Fruit fly (Drosophila melanogaster) whole organism: ENCODE data around the gene CG1024.

Experiments
- CG8478 ChIP-seq: fragments of >200 bp; optimal IDR thresholded peaks from 2 replicates; lab custom pipeline; 2018; ENCODE audit warnings: inconsistent platforms
- Dll ChIP-seq: fragments of >200 bp; optimal IDR thresholded peaks from 2 replicates; lab custom pipeline; 2017
- psq ChIP-seq: fragments of >200 bp; optimal IDR thresholded peaks from 2 replicates; lab custom pipeline; 2017

DNA sequence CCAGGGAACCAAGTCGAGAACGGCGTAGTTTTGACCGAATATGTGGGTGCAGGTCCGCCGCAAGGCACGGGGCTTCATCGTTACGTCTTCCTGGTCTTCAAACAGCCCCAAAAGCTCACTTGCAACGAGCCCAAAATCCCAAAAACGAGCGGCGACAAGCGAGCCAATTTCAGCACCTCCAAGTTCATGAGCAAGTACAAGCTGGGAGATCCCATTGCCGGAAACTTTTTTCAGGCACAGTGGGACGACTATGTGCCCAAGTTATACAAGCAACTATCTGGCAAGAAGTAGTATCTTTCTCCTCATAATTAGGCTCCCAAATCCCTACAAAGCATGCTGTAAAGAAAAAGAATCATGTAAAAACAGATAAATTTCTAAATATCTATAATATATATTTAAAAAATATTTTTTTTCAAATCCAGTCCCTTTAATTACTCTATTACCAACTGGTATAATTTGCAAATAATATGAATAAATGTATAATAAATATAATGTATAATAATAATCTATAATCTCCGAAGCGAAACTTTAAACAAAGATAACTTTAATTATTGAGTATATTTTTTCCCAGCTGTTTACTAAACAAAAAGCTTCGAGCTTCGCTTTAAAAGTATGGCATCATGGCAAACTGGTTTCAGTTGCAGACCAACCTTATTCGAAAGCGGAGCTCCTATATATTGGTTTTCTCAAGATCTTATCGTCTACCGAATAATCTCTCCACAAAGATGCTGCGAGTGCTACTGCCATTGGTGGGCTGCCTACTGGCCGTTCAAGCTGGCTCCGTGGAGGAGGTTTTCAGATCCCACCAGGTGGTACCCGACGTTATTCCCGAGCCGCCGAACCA lies 36.5 kb downstream of the CG1024 start, which contains the start of gene CG17919:
- no peak for TF ChIP-seq Dll (lab: Kevin White, UChicago)
- TF ChIP-seq psq = no peak
- TF ChIP-seq CG8478 (lab: Kevin White, UChicago) = no peak
